Worm (Caenorhabditis elegans) whole organism, dauer: Measurements from ENCODE around the gene mrps-18A.

Source experiments
- unc-62 ChIP-seq: sonication (generic microtip); optimal IDR thresholded peaks from 2 replicates; lab custom pipeline; 2017; ENCODE audit warnings: missing biosample characterization, missing genetic modification reagents, missing genetic modification characterization

Gene mrps-18A

DNA sequence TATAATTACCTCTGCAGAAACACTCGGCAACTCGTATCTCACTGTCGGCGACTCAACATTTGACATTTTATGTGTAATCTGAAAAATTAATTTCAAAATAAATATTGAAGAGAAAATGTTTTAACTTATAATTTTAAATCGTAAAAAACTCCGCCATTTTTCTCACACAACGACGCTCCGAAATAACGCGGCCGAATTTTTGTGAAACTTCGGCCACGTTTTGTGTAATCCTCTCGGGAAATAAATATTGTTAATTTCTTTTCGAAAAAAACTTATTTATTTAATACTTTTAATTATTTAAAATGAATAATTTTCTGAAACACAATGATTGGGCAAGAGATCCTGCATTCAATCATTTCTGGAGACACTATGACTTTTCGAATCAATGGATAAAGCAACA, 24.4 kb downstream of the mrps-18A start, which contains the start of the genes F10E9.7 and F10E9.5:
TSS of gene F10E9.7 (minus strand) at position 86 of the 400 bp plus-strand sequence.
TSS of gene F10E9.5 (plus strand) at position 237 of the 400 bp plus-strand sequence.
- TF ChIP-seq unc-62 (GFP tag; lab: Kevin White, UChicago), result no peak

DNA sequence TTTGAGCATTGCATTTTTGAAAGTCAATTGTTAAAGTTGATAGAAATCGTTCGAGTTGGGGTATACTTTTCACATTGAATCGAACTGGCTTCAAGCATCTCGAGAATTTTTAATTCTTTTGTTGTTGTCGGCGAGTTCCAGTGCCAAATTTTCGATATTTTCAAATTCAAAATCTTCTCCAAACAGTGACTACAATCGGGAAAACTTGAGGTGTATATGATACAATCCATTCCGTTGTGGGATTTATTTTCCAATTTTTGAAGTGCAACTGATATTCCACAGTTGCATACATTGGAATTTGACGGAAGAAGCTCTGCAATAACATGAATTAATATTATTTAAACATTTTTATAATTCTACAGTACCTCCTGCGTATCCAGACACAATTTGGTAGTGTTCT, 25.9 kb downstream of the mrps-18A start:
- no peak for TF ChIP-seq unc-62 (GFP tag; lab: Kevin White, UChicago)

DNA sequence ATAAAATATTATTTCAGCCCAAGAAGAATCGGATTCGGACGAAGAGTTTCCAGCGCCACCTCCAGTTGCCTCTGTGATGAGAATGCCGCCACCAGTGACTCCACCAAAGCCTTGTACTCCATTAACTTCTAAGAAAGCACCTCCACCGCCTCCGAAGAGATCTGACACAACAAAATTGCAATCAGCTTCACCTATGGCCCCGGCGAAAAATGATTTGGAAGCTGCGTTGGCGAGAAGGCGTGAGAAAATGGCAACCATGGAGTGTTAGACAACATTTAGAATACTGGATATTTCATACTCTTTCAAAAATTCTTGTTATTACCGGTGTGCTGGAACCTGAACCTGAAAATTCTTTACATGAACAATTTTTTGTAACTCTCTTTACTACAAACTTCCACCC, 26.4 kb downstream of the mrps-18A start:
- no peak for TF ChIP-seq unc-62 (GFP tag; lab: Kevin White, UChicago)

DNA sequence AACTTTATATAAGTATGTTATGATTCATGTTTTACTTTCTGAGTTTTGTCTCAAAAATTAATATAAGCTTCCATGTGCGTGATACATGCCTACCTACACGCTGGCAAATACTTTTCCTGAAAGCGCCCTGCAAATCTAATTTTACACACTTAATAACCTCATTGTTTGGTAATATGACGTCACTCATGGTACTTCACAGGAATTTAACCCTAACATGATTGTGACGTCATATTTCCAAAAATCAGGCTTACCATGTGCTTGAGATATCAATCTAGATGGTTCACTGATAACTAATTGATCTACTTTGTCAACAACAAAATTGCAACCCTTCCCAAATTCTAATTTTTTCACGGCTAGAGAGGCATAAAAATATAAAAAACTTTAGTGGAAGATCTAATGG, 28.3 kb downstream of the mrps-18A start:
- no peak for TF ChIP-seq unc-62 (GFP tag; lab: Kevin White, UChicago)

DNA sequence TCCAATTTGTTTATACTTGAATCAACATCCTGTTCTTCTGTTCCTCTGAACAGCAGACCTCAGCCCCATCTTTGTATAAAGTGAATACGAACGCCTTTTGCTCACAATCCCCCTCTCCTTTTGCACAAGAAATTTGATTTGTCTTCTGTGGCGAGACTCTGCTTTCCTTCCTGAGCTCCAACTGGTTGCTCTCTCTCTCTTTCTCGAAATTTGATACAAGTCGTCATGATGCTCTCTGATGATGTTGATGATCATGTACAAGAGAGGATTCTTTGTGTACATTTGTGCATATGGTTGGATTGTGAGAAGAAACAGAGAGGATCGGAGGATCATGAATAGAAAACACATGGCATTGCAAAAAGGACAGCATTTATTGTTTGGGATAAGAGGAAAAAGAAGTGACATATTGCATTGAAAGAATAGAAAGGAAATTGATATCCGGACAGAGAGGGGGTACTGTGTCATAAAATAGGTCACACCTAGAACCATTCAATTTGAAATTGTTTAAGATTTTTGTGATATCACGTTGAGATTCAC, 30.8 kb downstream of the mrps-18A start:
- no peak for TF ChIP-seq unc-62 (GFP tag; lab: Kevin White, UChicago)

DNA sequence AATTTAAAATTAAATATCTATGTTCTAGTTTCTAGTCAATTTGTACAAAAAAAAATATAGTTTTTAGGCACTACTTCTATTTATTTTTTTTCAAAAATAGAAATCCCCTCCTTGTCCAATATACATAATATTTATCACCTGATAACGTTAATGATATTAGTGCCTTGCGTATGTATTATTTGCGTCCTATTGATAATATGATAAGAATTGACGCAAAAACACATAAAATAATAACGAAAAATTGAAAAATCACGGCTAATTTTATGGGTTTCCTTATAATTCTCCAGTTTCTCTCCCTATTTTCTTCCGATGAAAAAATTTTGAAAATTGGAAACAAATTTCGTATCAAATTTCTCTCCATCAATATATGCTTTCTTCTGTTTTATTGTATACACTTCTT, 32.0 kb downstream of the mrps-18A start:
- no peak for TF ChIP-seq unc-62 (GFP tag; lab: Kevin White, UChicago)

DNA sequence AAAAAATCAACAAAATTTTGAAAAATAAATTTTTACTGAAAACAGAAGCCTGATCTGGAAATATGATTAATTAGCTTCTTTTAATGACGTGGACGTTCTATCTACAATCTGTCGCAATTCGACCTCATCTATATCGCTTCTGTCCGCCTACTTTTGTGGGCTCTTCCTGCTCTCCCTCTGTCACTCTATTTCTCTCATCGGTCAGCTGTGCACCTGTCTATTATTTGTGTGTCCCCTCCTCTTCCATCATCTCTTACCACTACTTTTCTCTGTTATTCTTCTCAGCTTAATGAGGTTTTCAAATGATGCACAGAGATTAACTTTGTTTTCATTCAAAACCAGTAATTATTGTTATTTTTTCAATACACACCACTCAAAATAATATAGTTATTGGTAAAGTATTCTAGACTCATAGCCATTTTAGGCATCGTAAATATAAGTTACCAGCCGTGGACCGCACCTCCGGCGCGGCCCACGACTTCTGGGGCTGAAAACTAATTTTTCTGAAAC, 32.6 kb downstream of the mrps-18A start:
- no peak for TF ChIP-seq unc-62 (GFP tag; lab: Kevin White, UChicago)

DNA sequence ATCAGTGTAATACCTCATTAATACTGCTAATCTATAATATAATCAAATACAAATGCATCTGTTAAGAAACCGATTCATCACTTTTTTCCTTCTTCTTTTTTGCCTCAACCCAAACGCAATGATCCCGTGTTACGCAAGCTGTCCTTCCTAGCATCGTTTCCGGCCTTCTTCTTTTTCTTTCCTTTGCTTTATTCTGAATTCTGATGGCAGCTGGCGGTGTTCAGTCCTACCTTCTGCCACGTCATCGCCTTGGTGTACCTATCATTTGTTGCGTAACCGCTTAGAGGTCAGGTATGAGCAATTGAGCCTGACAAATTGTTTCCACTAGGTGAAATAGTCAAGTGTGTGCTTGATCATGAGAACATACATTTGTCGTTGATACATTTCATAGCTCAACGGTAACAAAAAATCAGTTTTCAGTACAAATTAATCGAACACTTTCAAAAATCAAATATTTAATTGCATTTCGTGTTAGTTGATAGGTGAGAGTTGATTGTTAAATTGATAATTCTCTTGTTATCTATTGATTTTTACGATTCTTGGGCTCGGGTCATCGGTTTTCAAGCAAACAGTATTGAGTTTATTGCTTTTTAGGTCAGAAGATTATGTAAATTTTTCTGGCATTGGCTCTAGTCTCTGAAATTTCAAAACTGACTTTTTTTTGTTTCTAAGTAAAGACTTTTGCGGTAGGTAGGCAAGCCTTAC, 33.4 kb downstream of the mrps-18A start:
- no peak for TF ChIP-seq unc-62 (GFP tag; lab: Kevin White, UChicago)

DNA sequence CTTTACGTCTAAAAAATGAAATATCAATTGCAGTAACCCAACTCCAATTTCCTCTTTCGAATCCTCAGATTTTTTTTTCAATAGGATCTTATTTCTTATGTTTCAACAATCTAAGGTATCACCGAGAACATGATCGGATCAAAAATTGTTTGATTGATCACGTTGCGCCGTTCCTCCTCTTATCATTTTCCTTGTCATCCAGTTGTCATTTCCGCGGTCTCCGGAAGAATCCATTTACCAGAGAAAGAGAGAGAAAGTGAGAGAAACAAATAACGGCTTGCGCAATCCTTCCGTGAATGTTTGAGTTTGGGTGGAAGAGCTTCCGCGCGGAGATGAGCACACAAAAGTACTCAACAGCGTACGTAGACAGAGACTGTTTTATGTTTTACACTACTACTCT, 38.5 kb downstream of the mrps-18A start:
- no peak for TF ChIP-seq unc-62 (GFP tag; lab: Kevin White, UChicago)

DNA sequence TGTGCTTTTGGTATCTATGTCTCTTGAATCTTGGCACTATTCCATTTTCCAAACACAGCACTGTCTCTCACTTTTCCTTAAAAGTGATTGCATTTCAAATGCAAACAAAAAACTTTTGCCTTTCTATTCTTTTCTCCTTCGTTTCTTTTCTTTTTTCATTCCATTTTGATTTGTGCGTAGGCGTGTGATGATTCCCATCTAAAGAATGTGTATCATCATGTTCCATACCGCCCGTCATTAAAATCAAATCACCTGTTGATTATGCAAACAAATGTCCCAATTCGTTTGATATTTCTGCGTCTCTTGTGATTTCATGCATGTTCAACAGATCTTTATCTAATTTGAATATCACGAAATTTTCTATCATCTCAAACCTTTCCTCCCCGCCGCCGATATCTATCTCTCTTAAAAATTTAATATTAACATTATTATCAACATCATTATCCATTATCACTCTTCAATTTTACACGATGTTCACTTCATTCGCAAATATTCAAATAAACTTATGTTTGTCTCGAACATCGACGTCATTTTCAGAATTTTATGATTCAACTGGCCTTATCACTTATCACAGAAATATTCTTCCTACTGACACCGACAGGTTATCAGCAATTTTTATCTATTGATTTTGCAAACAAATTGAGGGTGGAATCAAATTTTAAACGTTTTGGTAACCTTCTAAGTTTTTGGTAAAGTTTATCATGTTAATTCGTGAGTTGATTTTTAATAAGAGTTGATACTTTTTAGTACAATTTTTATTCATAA, 40.3 kb downstream of the mrps-18A start:
- no peak for TF ChIP-seq unc-62 (GFP tag; lab: Kevin White, UChicago)

DNA sequence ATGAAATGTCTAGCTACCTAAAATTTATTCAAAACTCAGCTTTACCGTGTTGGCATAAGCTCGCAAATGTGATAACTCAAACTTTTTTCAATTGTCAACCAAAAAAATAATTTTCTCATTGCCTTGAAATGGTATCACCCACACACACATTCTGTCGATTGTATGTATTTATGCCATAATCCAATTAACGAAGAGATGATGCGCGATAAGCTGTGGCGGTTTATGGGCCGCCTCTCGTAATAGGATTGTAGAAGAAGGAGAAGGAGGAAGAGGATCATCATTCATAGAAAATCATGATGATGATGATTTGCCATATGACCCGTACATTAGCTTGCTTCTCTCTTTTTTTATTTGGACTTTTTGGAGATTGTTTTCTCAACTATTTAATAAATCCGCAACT, 42.5 kb downstream of the mrps-18A start:
- TF ChIP-seq unc-62 (GFP tag; lab: Kevin White, UChicago), result no peak

DNA sequence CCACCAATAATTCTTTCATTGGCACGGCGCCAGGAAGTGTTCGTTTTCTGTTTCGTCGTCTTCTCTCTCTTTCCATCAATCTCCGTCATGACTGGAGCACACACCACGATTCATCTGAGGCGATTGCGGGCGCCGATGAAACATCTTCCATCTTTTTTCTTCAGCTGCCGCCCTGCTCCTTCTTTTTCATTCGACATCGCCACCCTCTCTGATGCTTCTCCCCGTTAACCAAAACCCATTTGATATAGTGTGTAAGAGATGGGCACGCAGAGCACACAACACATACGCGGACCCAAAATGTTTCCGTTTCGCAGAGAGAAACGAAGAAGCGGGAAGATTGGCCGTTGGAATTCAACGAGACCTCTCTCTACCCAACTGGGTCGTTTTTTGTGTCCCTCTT, 44.2 kb downstream of the mrps-18A start:
- no peak for TF ChIP-seq unc-62 (GFP tag; lab: Kevin White, UChicago)

DNA sequence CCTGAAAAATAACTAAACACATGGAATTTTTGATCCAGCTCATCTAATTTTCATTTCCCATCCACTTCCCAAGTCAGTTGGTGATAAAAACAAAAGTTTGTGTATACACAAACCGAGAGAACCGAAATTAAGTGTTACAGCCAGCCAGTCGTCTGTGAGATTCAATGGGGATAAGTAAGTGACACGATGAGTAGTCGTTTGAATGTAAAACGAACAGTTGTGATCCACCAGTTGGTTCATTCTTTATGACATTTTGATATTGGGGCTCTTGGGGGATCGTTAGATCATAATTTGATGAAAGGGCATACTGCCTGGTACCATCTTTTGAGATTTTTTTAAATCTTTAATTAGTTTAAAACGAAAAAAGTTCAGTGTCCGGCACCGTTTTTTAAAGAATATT, 44.9 kb downstream of the mrps-18A start:
- no peak for TF ChIP-seq unc-62 (GFP tag; lab: Kevin White, UChicago)

DNA sequence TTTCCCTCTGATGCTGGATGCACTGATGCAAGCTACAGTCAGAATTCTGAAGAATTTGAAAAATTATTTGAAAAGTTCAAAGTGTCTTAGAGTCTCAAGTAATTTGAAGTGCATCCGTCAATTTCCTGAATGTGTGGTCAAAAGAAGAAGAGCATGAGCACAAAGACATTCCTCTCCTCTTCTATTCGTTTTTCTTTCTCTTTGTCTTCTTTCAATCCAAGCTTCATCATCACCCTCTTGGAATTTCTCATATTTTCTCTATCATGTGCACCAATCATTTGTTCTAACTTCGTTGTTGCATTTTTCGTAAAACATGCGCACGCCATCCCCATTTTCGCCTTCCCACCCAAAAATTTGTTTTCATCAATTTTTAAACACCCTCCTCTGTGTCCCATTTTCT, 45.7 kb downstream of the mrps-18A start:
- no peak for TF ChIP-seq unc-62 (GFP tag; lab: Kevin White, UChicago)

DNA sequence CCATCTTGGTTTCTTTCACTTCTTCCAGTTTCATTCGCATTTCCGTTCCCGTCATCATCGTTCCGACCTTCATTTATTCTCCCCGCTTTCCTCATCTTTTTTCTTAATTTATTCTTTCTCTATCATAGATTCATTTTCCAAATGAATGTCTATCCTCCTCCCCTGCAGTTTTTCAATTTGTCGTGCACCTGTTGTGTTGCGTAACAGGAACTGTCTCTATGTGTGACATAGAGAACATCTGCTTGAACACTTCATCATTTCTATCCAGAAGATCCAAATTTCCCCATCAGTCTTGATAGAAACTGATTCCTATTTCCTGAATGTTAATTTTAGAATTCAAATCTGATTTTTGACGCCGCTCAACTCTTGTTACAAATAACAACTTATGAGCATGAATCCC, 48.2 kb downstream of the mrps-18A start:
- no peak for TF ChIP-seq unc-62 (GFP tag; lab: Kevin White, UChicago)

DNA sequence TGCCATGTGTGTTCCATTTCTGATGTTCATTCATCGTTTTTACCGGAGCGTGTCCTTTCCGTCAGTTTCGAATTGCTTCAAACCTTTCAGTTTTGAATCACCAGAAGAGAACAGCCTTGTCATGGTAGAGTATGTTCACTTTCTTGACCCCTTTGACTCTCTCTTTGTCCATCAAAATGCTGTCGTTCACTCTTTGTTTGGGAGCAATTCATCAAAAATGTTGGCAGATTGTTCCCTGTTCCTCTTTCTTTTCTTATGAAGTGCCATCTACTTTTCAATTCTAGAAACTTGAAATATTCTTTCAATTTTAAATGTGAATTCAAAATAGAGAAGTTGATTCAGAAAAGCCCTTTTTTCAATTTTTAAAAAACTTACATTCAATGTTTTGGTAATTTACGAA, 50.4 kb downstream of the mrps-18A start:
- TF ChIP-seq unc-62 (GFP tag; lab: Kevin White, UChicago), result no peak
